Worm (Caenorhabditis elegans) whole organism, young adult: ENCODE measurements around the gene cest-26.

ENCODE experiments used
- B0035.1 ChIP-seq: sonication (generic microtip); optimal IDR thresholded peaks from 2 replicates; lab custom pipeline; 2016; ENCODE audit warnings: missing genetic modification characterization, mild to moderate bottlenecking, missing compliant biosample characterization, missing genotype, missing genetic modification reagents
- C17E4.6 ChIP-seq: fragments of 200-800 bp; sonication (Bioruptor generic); IDR thresholded peaks from 2 replicates; pipeline ENCODE4 v1.3.6; 2022; ENCODE audit warnings: missing genetic modification reagents, missing genetic modification characterization, missing compliant biosample characterization
- D2030.7 ChIP-seq: fragments of 200-800 bp; sonication (Bioruptor generic); IDR thresholded peaks from 2 replicates; pipeline ENCODE4 v1.3.6; 2022; ENCODE audit warnings: missing genetic modification reagents, missing genetic modification characterization, missing compliant biosample characterization
- F22D6.2 ChIP-seq: sonication (generic microtip); optimal IDR thresholded peaks from 2 replicates; lab custom pipeline; 2016; ENCODE audit warnings: mild to moderate bottlenecking, missing genetic modification characterization, missing compliant biosample characterization
- F39B2.1 ChIP-seq: fragments of 200-800 bp; sonication (Bioruptor generic); IDR thresholded peaks from 2 replicates; pipeline ENCODE4 v1.3.6; 2022; ENCODE audit warnings: missing genetic modification reagents, missing genetic modification characterization, missing compliant biosample characterization
- F57A8.1 ChIP-seq: fragments of 200-800 bp; sonication (Bioruptor generic); optimal IDR thresholded peaks from 2 replicates; lab custom pipeline; 2018; ENCODE audit warnings: mild to moderate bottlenecking, missing genetic modification characterization, moderate library complexity, missing compliant biosample characterization
- F57C9.4 ChIP-seq: sonication (generic microtip); optimal IDR thresholded peaks from 2 replicates; lab custom pipeline; 2017; ENCODE audit warnings: mild to moderate bottlenecking, missing genetic modification characterization, missing compliant biosample characterization
- K12H6.12 ChIP-seq: fragments of 200-800 bp; sonication (Bioruptor generic); optimal IDR thresholded peaks from 2 replicates; lab custom pipeline; 2018; ENCODE audit warnings: mild to moderate bottlenecking, missing genetic modification characterization, missing compliant biosample characterization
- T07F8.4 ChIP-seq: sonication (generic microtip); optimal IDR thresholded peaks from 2 replicates; lab custom pipeline; 2016; ENCODE audit warnings: mild to moderate bottlenecking, missing genetic modification characterization, moderate library complexity, missing compliant biosample characterization
- T26A5.8 ChIP-seq: sonication (generic microtip); optimal IDR thresholded peaks from 2 replicates; lab custom pipeline; 2016; ENCODE audit warnings: missing genetic modification characterization, missing compliant biosample characterization
- ZK185.1 ChIP-seq: sonication (generic microtip); optimal IDR thresholded peaks from 2 replicates; lab custom pipeline; 2016; ENCODE audit warnings: mild to moderate bottlenecking, missing genetic modification characterization, missing compliant biosample characterization; ENCODE audit not compliant: poor library complexity, severe bottlenecking
- aptf-2 ChIP-seq: fragments of 200-800 bp; sonication (Bioruptor generic); conservative IDR thresholded peaks from 2 replicates; pipeline ENCODE4 v1.3.6; 2022; ENCODE audit warnings: missing genetic modification reagents, missing genetic modification characterization, missing compliant biosample characterization
- attf-5 ChIP-seq: fragments of 200-800 bp; sonication (Bioruptor generic); optimal IDR thresholded peaks from 2 replicates; lab custom pipeline; 2018; ENCODE audit warnings: mild to moderate bottlenecking, missing genetic modification characterization, missing compliant biosample characterization
- bed-2 ChIP-seq: fragments of 200-800 bp; sonication (Bioruptor generic); IDR thresholded peaks from 2 replicates; pipeline ENCODE4 v1.3.6; 2022; ENCODE audit warnings: missing genetic modification reagents, missing genetic modification characterization, missing compliant biosample characterization
- ceh-40 ChIP-seq: fragments of 200-800 bp; sonication (Bioruptor generic); IDR thresholded peaks from 2 replicates; pipeline ENCODE4 v1.3.6; 2022; ENCODE audit warnings: missing genetic modification characterization, missing compliant biosample characterization
- ceh-79 ChIP-seq: sonication (generic microtip); optimal IDR thresholded peaks from 2 replicates; lab custom pipeline; 2017; ENCODE audit warnings: mild to moderate bottlenecking, missing genetic modification characterization, missing compliant biosample characterization
- ceh-91 ChIP-seq: fragments of 200-800 bp; sonication (Bioruptor generic); IDR thresholded peaks from 2 replicates; pipeline ENCODE4 v1.3.6; 2022; ENCODE audit warnings: missing genetic modification reagents, missing genetic modification characterization, missing compliant biosample characterization
- efl-1 ChIP-seq: fragments of 150-350 bp; optimal IDR thresholded peaks from 2 replicates; lab custom pipeline; 2014; ENCODE audit warnings: missing biosample characterization, missing genetic modification reagents, missing genetic modification characterization
- egl-44 ChIP-seq: fragments of 200-800 bp; sonication (Bioruptor generic); IDR thresholded peaks from 2 replicates; pipeline ENCODE4 v1.3.6; 2022; ENCODE audit warnings: missing genetic modification reagents, missing genetic modification characterization, missing compliant biosample characterization
- ets-4 ChIP-seq: fragments of 200-800 bp; sonication (Bioruptor generic); optimal IDR thresholded peaks from 2 replicates; lab custom pipeline; 2018; ENCODE audit warnings: mild to moderate bottlenecking, missing genetic modification characterization, missing compliant biosample characterization
- him-1 ChIP-seq: sonication (generic microtip); optimal IDR thresholded peaks from 2 replicates; lab custom pipeline; 2016; ENCODE audit warnings: missing genotype, missing genetic modification reagents, missing genetic modification characterization, missing compliant biosample characterization
- hlh-12 ChIP-seq: sonication (generic microtip); optimal IDR thresholded peaks from 2 replicates; lab custom pipeline; 2016; ENCODE audit warnings: missing genetic modification characterization, missing compliant biosample characterization
- hrde-1 ChIP-seq: sonication (generic microtip); optimal IDR thresholded peaks from 2 replicates; lab custom pipeline; 2016; ENCODE audit warnings: missing genetic modification characterization, mild to moderate bottlenecking, missing compliant biosample characterization, moderate library complexity, missing genotype, missing genetic modification reagents, borderline replicate concordance
- let-526 ChIP-seq: fragments of 200-800 bp; sonication (Bioruptor generic); IDR thresholded peaks from 2 replicates; pipeline ENCODE4 v1.3.6; 2022; ENCODE audit warnings: missing genetic modification reagents, missing genetic modification characterization, missing compliant biosample characterization
- lsy-27 ChIP-seq: sonication (generic microtip); optimal IDR thresholded peaks from 2 replicates; lab custom pipeline; 2017; ENCODE audit warnings: missing genetic modification characterization, mild to moderate bottlenecking, missing compliant biosample characterization, antibody characterized with exemption, missing genotype, borderline replicate concordance; ENCODE audit not compliant: insufficient read depth
- madf-10 ChIP-seq: sonication (generic microtip); optimal IDR thresholded peaks from 2 replicates; lab custom pipeline; 2016; ENCODE audit warnings: mild to moderate bottlenecking, missing genetic modification characterization, missing compliant biosample characterization
- madf-3 ChIP-seq: fragments of 200-800 bp; sonication (Bioruptor generic); IDR thresholded peaks from 2 replicates; pipeline ENCODE4 v1.3.6; 2022; ENCODE audit warnings: missing genetic modification reagents, missing genetic modification characterization, missing compliant biosample characterization
- mel-28 ChIP-seq: sonication (generic microtip); optimal IDR thresholded peaks from 2 replicates; lab custom pipeline; 2016; ENCODE audit warnings: borderline replicate concordance, mild to moderate bottlenecking, missing genetic modification characterization, missing compliant biosample characterization
- mes-4 ChIP-seq: sonication (generic microtip); optimal IDR thresholded peaks from 2 replicates; lab custom pipeline; 2016; ENCODE audit warnings: missing genotype, missing genetic modification characterization, missing compliant biosample characterization
- nhr-27 ChIP-seq: fragments of 200-800 bp; sonication (Bioruptor generic); optimal IDR thresholded peaks from 2 replicates; lab custom pipeline; 2018; ENCODE audit warnings: mild to moderate bottlenecking, missing genetic modification characterization, moderate library complexity, missing compliant biosample characterization
- nhr-80 ChIP-seq: sonication (generic microtip); optimal IDR thresholded peaks from 2 replicates; lab custom pipeline; 2016; ENCODE audit warnings: missing genetic modification characterization, missing compliant biosample characterization
- nhr-90 ChIP-seq: sonication (generic microtip); optimal IDR thresholded peaks from 2 replicates; lab custom pipeline; 2016; ENCODE audit warnings: missing genotype, mild to moderate bottlenecking, missing genetic modification characterization, missing compliant biosample characterization
- pbrm-1 ChIP-seq: fragments of 200-800 bp; sonication (Bioruptor generic); IDR thresholded peaks from 2 replicates; pipeline ENCODE4 v1.3.6; 2022; ENCODE audit warnings: missing genetic modification reagents, missing genetic modification characterization, missing compliant biosample characterization
- pha-4 ChIP-seq: fragments of 150-350 bp; sonication (generic microtip); optimal IDR thresholded peaks from 2 replicates; lab custom pipeline; 2014; ENCODE audit warnings: missing biosample characterization, missing genetic modification reagents, missing genetic modification characterization
- rec-8 ChIP-seq, 2 experiments: sonication (generic microtip); optimal IDR thresholded peaks; 2 replicates each; lab custom pipeline; 2016; ENCODE audit warnings: mild to moderate bottlenecking in 2 of 2, missing genetic modification characterization in 2 of 2, missing genetic modification reagents in 2 of 2, missing genotype in 2 of 2, missing biosample characterization in 1 of 2, missing compliant biosample characterization in 1 of 2, moderate library complexity in 1 of 2
- repo-1 ChIP-seq: sonication (generic microtip); optimal IDR thresholded peaks from 2 replicates; lab custom pipeline; 2017; ENCODE audit warnings: mild to moderate bottlenecking, missing genetic modification characterization, missing compliant biosample characterization
- rpc-1 ChIP-seq, 2 experiments: fragments of 150-350 bp in 1 of 2; sonication (generic microtip) in 1 of 2; optimal IDR thresholded peaks; 2 replicates each; lab custom pipeline; 2014 to 2018; ENCODE audit warnings: missing biosample characterization in 1 of 2, missing genetic modification characterization in 1 of 2, missing genetic modification reagents in 1 of 2, missing genotype in 1 of 2
- snpc-1.3 ChIP-seq: sonication (generic microtip); optimal IDR thresholded peaks from 2 replicates; lab custom pipeline; 2017; ENCODE audit warnings: missing genetic modification characterization, mild to moderate bottlenecking, missing compliant biosample characterization, antibody characterized with exemption, moderate library complexity, missing genotype, missing genetic modification reagents; ENCODE audit not compliant: insufficient read depth
- somi-1 ChIP-seq: fragments of 200-800 bp; sonication (Bioruptor generic); optimal IDR thresholded peaks from 2 replicates; lab custom pipeline; 2018; ENCODE audit warnings: mild to moderate bottlenecking, missing genetic modification characterization, missing compliant biosample characterization
- sptf-2 ChIP-seq: fragments of 200-800 bp; sonication (Bioruptor generic); optimal IDR thresholded peaks from 2 replicates; lab custom pipeline; 2018; ENCODE audit warnings: mild to moderate bottlenecking, missing genetic modification characterization, missing compliant biosample characterization
- tbp1 ChIP-seq: fragments of 200-800 bp; sonication (Bioruptor generic); optimal IDR thresholded peaks from 2 replicates; lab custom pipeline; 2018; ENCODE audit warnings: mild to moderate bottlenecking, missing genetic modification characterization, missing compliant biosample characterization
- tbx-9 ChIP-seq: sonication (generic microtip); optimal IDR thresholded peaks from 2 replicates; lab custom pipeline; 2016; ENCODE audit warnings: borderline replicate concordance, missing genetic modification characterization, inconsistent platforms, missing compliant biosample characterization
- unc-130 ChIP-seq: sonication (generic microtip); optimal IDR thresholded peaks from 2 replicates; lab custom pipeline; 2016; ENCODE audit warnings: missing genetic modification reagents, missing genetic modification characterization, missing compliant biosample characterization
- unc-62 ChIP-seq: fragments of 150-350 bp; optimal IDR thresholded peaks from 2 replicates; lab custom pipeline; 2014; ENCODE audit warnings: missing biosample characterization, missing genetic modification reagents, missing genetic modification characterization
- ztf-26 ChIP-seq: sonication (generic microtip); optimal IDR thresholded peaks from 2 replicates; lab custom pipeline; 2017; ENCODE audit warnings: missing genetic modification characterization, missing compliant biosample characterization
- ztf-28 ChIP-seq: fragments of 200-800 bp; sonication (Bioruptor generic); IDR thresholded peaks from 2 replicates; pipeline ENCODE4 v1.3.6; 2022; ENCODE audit warnings: missing genetic modification reagents, missing genetic modification characterization, missing compliant biosample characterization
- ztf-3 ChIP-seq: fragments of 200-800 bp; sonication (Bioruptor generic); optimal IDR thresholded peaks from 2 replicates; lab custom pipeline; 2018; ENCODE audit warnings: mild to moderate bottlenecking, missing genetic modification characterization, missing compliant biosample characterization
- ztf-6 ChIP-seq: fragments of 200-800 bp; sonication (Bioruptor generic); IDR thresholded peaks from 2 replicates; pipeline ENCODE4 v1.3.6; 2022; ENCODE audit warnings: missing genetic modification reagents, missing genetic modification characterization, missing compliant biosample characterization

The cest-26 gene

DNA sequence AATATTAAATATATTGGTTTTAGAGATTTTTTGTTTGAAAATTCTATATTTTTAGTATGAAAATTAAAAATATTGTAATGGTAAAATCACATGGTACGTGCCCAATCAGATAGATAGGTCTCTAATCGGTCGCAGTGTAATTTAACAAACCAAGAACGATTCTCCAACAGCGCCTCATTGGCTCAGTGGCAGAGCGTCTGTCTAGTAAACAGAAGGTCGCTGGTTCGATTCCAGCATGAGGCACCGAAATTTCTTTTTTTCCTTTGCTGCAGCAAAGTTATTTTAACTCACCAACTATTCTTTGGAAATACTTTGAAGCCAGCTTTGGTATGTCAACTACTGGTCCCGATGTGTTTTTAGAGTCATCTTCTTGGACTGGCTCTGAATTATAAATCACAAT, 7.4 kb upstream of the cest-26 start (continued):
- TF ChIP-seq rpc-1 (optimal IDR thresholded peaks at IDR 0.05; lab: Kevin White, UChicago) (peak; percentile 88), rpc-1 (tag; optimal IDR thresholded peaks at IDR 0.05; lab: Kevin White, UChicago) (peak; percentile 92), him-1 (tag; lab: Kevin White, UChicago) (peak; percentile 59), unc-62 (GFP tag; lab: Kevin White, UChicago) (no peak), attf-5 (GFP tag; lab: Kevin White, UChicago) (peak; percentile 36), madf-10 (tag; lab: Kevin White, UChicago) (peak; percentile 60), F57A8.1 (no peak), tbp1 (GFP tag; lab: Kevin White, UChicago) (peak; percentile 94), rec-8 (tag; optimal IDR thresholded peaks at IDR 0.05; lab: Kevin White, UChicago) (peak in 1 of 2 experiments; percentile 64), egl-44 (GFP tag; lab: Robert Waterston, UW) (0 out of 2 replicates have a peak, but pooled peaks have one; percentile 34), mes-4 (tag; lab: Kevin White, UChicago) (peak; percentile 40), pbrm-1 (peak; percentile 81), aptf-2 (GFP tag; lab: Robert Waterston, UW) (no peak), nhr-90 (tag; lab: Kevin White, UChicago) (peak; percentile 79), mel-28 (tag; lab: Kevin White, UChicago) (no peak), D2030.7 (GFP tag; lab: Robert Waterston, UW) (peak; percentile 77), hlh-12 (tag; lab: Kevin White, UChicago) (peak; percentile 39), F57C9.4 (tag; lab: Kevin White, UChicago) (no peak), F39B2.1 (GFP tag; lab: Robert Waterston, UW) (no peak), nhr-27 (no peak), ZK185.1 (tag; lab: Kevin White, UChicago) (peak; percentile 21), pha-4 (no peak), lsy-27 (tag; lab: Kevin White, UChicago) (no peak), efl-1 (no peak), madf-3 (GFP tag; lab: Robert Waterston, UW) (no peak), tbx-9 (tag; lab: Kevin White, UChicago) (no peak), F22D6.2 (tag; lab: Kevin White, UChicago) (no peak), K12H6.12 (tag; lab: Kevin White, UChicago) (no peak), T26A5.8 (tag; lab: Kevin White, UChicago) (no peak), bed-2 (no peak), hrde-1 (no peak), B0035.1 (tag; lab: Kevin White, UChicago) (no peak), sptf-2 (no peak), unc-130 (GFP tag; lab: Kevin White, UChicago) (peak; percentile 1), ztf-6 (no peak), repo-1 (tag; lab: Kevin White, UChicago) (no peak), ztf-26 (tag; lab: Kevin White, UChicago) (peak; percentile 34), snpc-1.3 (peak; percentile 66), nhr-80 (peak; percentile 25), let-526 (GFP tag; lab: Robert Waterston, UW) (no peak), C17E4.6 (GFP tag; lab: Robert Waterston, UW) (no peak), ceh-91 (GFP tag; lab: Robert Waterston, UW) (no peak), ztf-3 (GFP tag; lab: Kevin White, UChicago) (no peak), ceh-40 (no peak), somi-1 (GFP tag; lab: Kevin White, UChicago) (peak; percentile 29), ztf-28 (GFP tag; lab: Robert Waterston, UW) (no peak; the same call in 1 of the 2 replicates), T07F8.4 (peak; percentile 30), ceh-79 (tag; lab: Kevin White, UChicago) (peak; percentile 25), ets-4 (GFP tag; lab: Kevin White, UChicago) (no peak)
